Fruit fly (Drosophila melanogaster) Kc167 (cell line): ENCODE measurements around the gene Teh2.

Source experiments
- h ChIP-seq: fragments of >200 bp; optimal IDR thresholded peaks from 3 replicates; lab custom pipeline; 2018; ENCODE audit warnings: missing external identifiers
- insv ChIP-seq: fragments of >200 bp; optimal IDR thresholded peaks from 3 replicates; lab custom pipeline; 2018; ENCODE audit warnings: missing external identifiers
- ttk ChIP-seq: sonication (Bioruptor generic); optimal IDR thresholded peaks from 2 replicates; lab custom pipeline; 2017; ENCODE audit warnings: missing external identifiers

DNA sequence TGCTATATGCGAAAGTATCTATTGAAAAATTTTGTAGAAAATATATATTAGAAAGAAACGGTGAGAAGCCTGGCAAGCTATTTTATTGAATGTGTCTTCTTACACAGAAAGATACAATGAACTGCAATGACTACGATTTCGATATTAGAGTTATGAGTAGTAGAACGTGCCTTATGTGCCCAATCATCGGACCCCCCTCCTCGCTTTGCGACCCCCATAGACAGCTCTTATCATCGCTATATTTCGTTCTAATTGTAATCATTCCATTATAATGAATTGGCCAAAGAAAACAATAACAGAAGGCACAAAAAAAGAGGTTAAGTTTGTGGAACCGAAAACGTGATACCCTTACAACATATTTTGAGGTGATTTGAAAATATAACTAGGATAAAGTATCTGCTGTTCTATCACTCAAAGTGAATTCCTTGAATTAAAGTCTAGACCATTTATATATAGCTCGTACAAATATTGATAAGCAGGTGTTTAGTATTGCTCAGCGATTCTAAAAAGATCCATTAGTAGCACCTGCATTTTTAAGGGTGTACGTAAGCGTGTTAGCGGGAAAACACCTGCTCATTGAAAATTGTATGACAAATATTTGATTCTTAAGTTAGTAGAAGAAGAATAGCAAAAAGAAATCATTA is 45.0 kb upstream of the Teh2 start:
- TF ChIP-seq h (lab: Kevin White, UChicago), result no peak
- no peak for TF ChIP-seq insv (lab: Kevin White, UChicago)
- TF ChIP-seq ttk (lab: Kevin White, UChicago), result no peak
